Fruit fly (Drosophila melanogaster) whole organism, embryonic: ENCODE results near the gene Ppm1.

Experiments used
- ATbp ChIP-seq: fragments of 200-800 bp; sonication (Bioruptor generic); optimal IDR thresholded peaks from 2 replicates; lab custom pipeline; 2017; ENCODE audit warnings: missing biosample characterization, mild to moderate bottlenecking, missing genetic modification characterization, missing genetic modification reagents
- Asciz ChIP-seq: fragments of 200-800 bp; sonication (Bioruptor generic); optimal IDR thresholded peaks from 2 replicates; lab custom pipeline; 2017; ENCODE audit warnings: missing biosample characterization, mild to moderate bottlenecking, missing genetic modification characterization, missing genetic modification reagents
- CG11093 ChIP-seq: fragments of 200-800 bp; sonication (Bioruptor generic); IDR thresholded peaks from 3 replicates; pipeline ENCODE4 v1.3.6; 2022; ENCODE audit warnings: missing biosample characterization, missing genetic modification characterization
- CG11398 ChIP-seq: fragments of 200-800 bp; sonication (Bioruptor generic); optimal IDR thresholded peaks from 2 replicates; lab custom pipeline; 2016; ENCODE audit warnings: missing biosample characterization, missing genetic modification characterization
- CG12104 ChIP-seq: fragments of 200-800 bp; sonication (Bioruptor generic); optimal IDR thresholded peaks from 3 replicates; lab custom pipeline; 2016; ENCODE audit warnings: missing biosample characterization, missing genetic modification characterization
- CG12219 ChIP-seq: fragments of 200-800 bp; sonication (Bioruptor generic); optimal IDR thresholded peaks from 3 replicates; lab custom pipeline; 2018; ENCODE audit warnings: missing biosample characterization, mild to moderate bottlenecking, missing genetic modification characterization
- CG12391 ChIP-seq: fragments of 200-800 bp; sonication (Bioruptor generic); optimal IDR thresholded peaks from 3 replicates; lab custom pipeline; 2018; ENCODE audit warnings: missing biosample characterization, mild to moderate bottlenecking, missing genetic modification characterization, moderate library complexity
- CG12769 ChIP-seq: fragments of 200-800 bp; sonication (Bioruptor generic); optimal IDR thresholded peaks from 2 replicates; lab custom pipeline; 2019; ENCODE audit warnings: missing biosample characterization, mild to moderate bottlenecking, missing genetic modification characterization, moderate library complexity
- CG15601 ChIP-seq: fragments of 200-800 bp; sonication (Bioruptor generic); optimal IDR thresholded peaks from 3 replicates; lab custom pipeline; 2019; ENCODE audit warnings: missing biosample characterization, mild to moderate bottlenecking, missing genetic modification characterization, moderate library complexity
- CG17568 ChIP-seq: fragments of 200-800 bp; sonication (Bioruptor generic); optimal IDR thresholded peaks from 2 replicates; lab custom pipeline; 2018; ENCODE audit warnings: missing biosample characterization, mild to moderate bottlenecking, missing genetic modification characterization, moderate library complexity
- CG17802 ChIP-seq: fragments of 200-800 bp; sonication (Bioruptor generic); optimal IDR thresholded peaks from 2 replicates; lab custom pipeline; 2018; ENCODE audit warnings: missing biosample characterization, mild to moderate bottlenecking, missing genetic modification characterization, moderate library complexity
- CG17829 ChIP-seq: fragments of 200-800 bp; optimal IDR thresholded peaks from 2 replicates; lab custom pipeline; 2019; ENCODE audit warnings: missing biosample characterization, mild to moderate bottlenecking, missing genetic modification characterization, moderate library complexity
- CG30431 ChIP-seq: fragments of 200-800 bp; sonication (Bioruptor generic); optimal IDR thresholded peaks from 2 replicates; lab custom pipeline; 2017; ENCODE audit warnings: missing biosample characterization, missing genetic modification characterization
- CG6813 ChIP-seq: fragments of 200-800 bp; sonication (Bioruptor generic); optimal IDR thresholded peaks from 2 replicates; lab custom pipeline; 2017; ENCODE audit warnings: missing biosample characterization, missing genetic modification characterization, mild to moderate bottlenecking, moderate library complexity, missing genetic modification reagents
- Camta ChIP-seq: fragments of 200-800 bp; sonication (Bioruptor generic); optimal IDR thresholded peaks from 2 replicates; lab custom pipeline; 2016; ENCODE audit warnings: missing biosample characterization, missing genetic modification characterization
- CoRest ChIP-seq: fragments of 200-800 bp; sonication (Bioruptor generic); optimal IDR thresholded peaks from 3 replicates; lab custom pipeline; 2018; ENCODE audit warnings: missing biosample characterization, mild to moderate bottlenecking, missing genetic modification characterization, moderate library complexity
- Drgx ChIP-seq: fragments of 200-800 bp; sonication (Bioruptor generic); IDR thresholded peaks from 2 replicates; pipeline ENCODE4 v1.3.6; 2022; ENCODE audit warnings: missing biosample characterization, missing genetic modification characterization
- Ets65A ChIP-seq: fragments of 200-800 bp; sonication (Bioruptor generic); peaks from one replicate; lab custom pipeline; 2016; ENCODE audit warnings: missing biosample characterization, missing genetic modification characterization
- Fer2 ChIP-seq: fragments of 200-800 bp; sonication (Bioruptor generic); optimal IDR thresholded peaks from 2 replicates; lab custom pipeline; 2018; ENCODE audit warnings: missing biosample characterization, mild to moderate bottlenecking, missing genetic modification characterization, moderate library complexity
- Fer3 ChIP-seq: fragments of 200-800 bp; sonication (Bioruptor generic); optimal IDR thresholded peaks from 2 replicates; lab custom pipeline; 2018; ENCODE audit warnings: missing biosample characterization, mild to moderate bottlenecking, missing genetic modification characterization, moderate library complexity
- H15 ChIP-seq: fragments of 200-800 bp; sonication (Bioruptor generic); IDR thresholded peaks from 3 replicates; pipeline ENCODE4 v1.3.6; 2022; ENCODE audit warnings: missing biosample characterization, missing genetic modification characterization
- H2.0 ChIP-seq: fragments of 200-800 bp; sonication (Bioruptor generic); IDR thresholded peaks from 2 replicates; pipeline ENCODE4 v1.3.6; 2022; ENCODE audit warnings: missing biosample characterization, missing genetic modification characterization
- HLH3B ChIP-seq: fragments of 200-800 bp; sonication (Bioruptor generic); IDR thresholded peaks from 2 replicates; pipeline ENCODE4 v1.3.6; 2022; ENCODE audit warnings: missing biosample characterization, missing genetic modification characterization
- Mes4 ChIP-seq: fragments of 200-800 bp; sonication (Bioruptor generic); optimal IDR thresholded peaks from 2 replicates; lab custom pipeline; 2016; ENCODE audit warnings: missing biosample characterization, missing genetic modification characterization
- Nf-YC ChIP-seq: fragments of 200-800 bp; optimal IDR thresholded peaks from 3 replicates; lab custom pipeline; 2019; ENCODE audit warnings: missing biosample characterization, mild to moderate bottlenecking, missing genetic modification characterization, moderate library complexity
- Optix ChIP-seq: fragments of 200-800 bp; sonication (Bioruptor generic); IDR thresholded peaks from 3 replicates; pipeline ENCODE4 v1.3.6; 2022; ENCODE audit warnings: missing biosample characterization, missing genetic modification characterization
- Sin3A ChIP-seq: fragments of >200 bp; optimal IDR thresholded peaks from 2 replicates; lab custom pipeline; 2018
- Spps ChIP-seq: fragments of 200-800 bp; sonication (Bioruptor generic); optimal IDR thresholded peaks from 2 replicates; lab custom pipeline; 2018; ENCODE audit warnings: missing biosample characterization, mild to moderate bottlenecking, missing genetic modification characterization
- Sry-δ ChIP-seq: fragments of 200-800 bp; sonication (Bioruptor generic); optimal IDR thresholded peaks from 2 replicates; lab custom pipeline; 2016; ENCODE audit warnings: missing biosample characterization, missing genetic modification characterization
- Ssrp ChIP-seq: fragments of 200-800 bp; sonication (Bioruptor generic); optimal IDR thresholded peaks from 2 replicates; lab custom pipeline; 2018; ENCODE audit warnings: missing biosample characterization, mild to moderate bottlenecking, missing genetic modification characterization, moderate library complexity
- Vsx1 ChIP-seq: fragments of 200-800 bp; sonication (Bioruptor generic); optimal IDR thresholded peaks from 2 replicates; lab custom pipeline; 2017; ENCODE audit warnings: missing biosample characterization, mild to moderate bottlenecking, missing genetic modification characterization, missing genetic modification reagents
- bsh ChIP-seq, 2 experiments: fragments of 200-800 bp; sonication (Bioruptor generic); optimal IDR thresholded peaks; 2 replicates each; lab custom pipeline; 2017 to 2018; ENCODE audit warnings: mild to moderate bottlenecking in 2 of 2, missing biosample characterization in 2 of 2, missing genetic modification characterization in 2 of 2, moderate library complexity in 1 of 2
- chif ChIP-seq, 2 experiments: fragments of 200-800 bp; sonication (Bioruptor generic); optimal IDR thresholded peaks; 3 replicates each; lab custom pipeline; 2016; ENCODE audit warnings: missing biosample characterization in 2 of 2, missing genetic modification characterization in 2 of 2
- dm ChIP-seq: fragments of 200-800 bp; sonication (Bioruptor generic); optimal IDR thresholded peaks from 3 replicates; lab custom pipeline; 2016; ENCODE audit warnings: missing biosample characterization, missing genetic modification characterization
- emc ChIP-seq: fragments of 200-800 bp; sonication (Bioruptor generic); optimal IDR thresholded peaks from 2 replicates; lab custom pipeline; 2016; ENCODE audit warnings: missing biosample characterization, missing genetic modification characterization
- eyg ChIP-seq: fragments of 200-800 bp; sonication (Bioruptor generic); optimal IDR thresholded peaks from 3 replicates; lab custom pipeline; 2016; ENCODE audit warnings: missing biosample characterization, missing genetic modification characterization
- inv ChIP-seq: fragments of 200-800 bp; sonication (Bioruptor generic); IDR thresholded peaks from 2 replicates; pipeline ENCODE4 v1.3.6; 2022; ENCODE audit warnings: missing biosample characterization, missing genetic modification characterization; ENCODE audit not compliant: partially characterized antibody
- lov ChIP-seq, 2 experiments: fragments of 200-800 bp in 1 of 2; fragments of >200 bp in 1 of 2; sonication (Bioruptor generic) in 1 of 2; IDR thresholded peaks in 1 of 2; optimal IDR thresholded peaks in 1 of 2; 2 replicates in 1 of 2; 3 replicates in 1 of 2; pipeline versions ENCODE4 v1.3.6 to Lab custom; 2017 to 2022; ENCODE audit warnings: missing biosample characterization in 1 of 2, missing genetic modification characterization in 1 of 2
- nmo ChIP-seq: fragments of 200-800 bp; sonication (Bioruptor generic); optimal IDR thresholded peaks from 2 replicates; lab custom pipeline; 2018; ENCODE audit warnings: missing biosample characterization, mild to moderate bottlenecking, missing genetic modification characterization, moderate library complexity
- onecut ChIP-seq: fragments of 200-800 bp; sonication (Bioruptor generic); IDR thresholded peaks from 2 replicates; pipeline ENCODE4 v1.3.6; 2022; ENCODE audit warnings: missing biosample characterization, missing genetic modification characterization
- pan ChIP-seq, 4 experiments: fragments of >200 bp in 3 of 4; fragments of 200-800 bp in 1 of 4; sonication (Bioruptor generic) in 1 of 4; optimal IDR thresholded peaks in 3 of 4; IDR thresholded peaks in 1 of 4; 2 replicates each; pipeline versions ENCODE4 v1.3.6 to Lab custom; 2017 to 2022; ENCODE audit warnings: missing biosample characterization in 2 of 4, missing genetic modification characterization in 2 of 4, mixed read lengths in 1 of 4
- row ChIP-seq: fragments of 200-800 bp; sonication (Bioruptor generic); IDR thresholded peaks from 3 replicates; pipeline ENCODE4 v1.3.6; 2022; ENCODE audit warnings: missing biosample characterization, missing genetic modification characterization
- sisA ChIP-seq: fragments of 200-800 bp; sonication (Bioruptor generic); IDR thresholded peaks from 2 replicates; pipeline ENCODE4 v1.3.6; 2022; ENCODE audit warnings: missing biosample characterization, missing genetic modification characterization
- sqz ChIP-seq: fragments of 200-800 bp; sonication (Bioruptor generic); optimal IDR thresholded peaks from 3 replicates; lab custom pipeline; 2018; ENCODE audit warnings: missing biosample characterization, mild to moderate bottlenecking, missing genetic modification characterization
- sr ChIP-seq: fragments of 200-800 bp; sonication (Bioruptor generic); IDR thresholded peaks from 3 replicates; pipeline ENCODE4 v1.3.6; 2022; ENCODE audit warnings: missing biosample characterization, missing genetic modification characterization
- stc ChIP-seq: fragments of 200-800 bp; sonication (Bioruptor generic); IDR thresholded peaks from 2 replicates; pipeline ENCODE4 v1.3.6; 2022; ENCODE audit warnings: missing biosample characterization, missing genetic modification characterization
- toy ChIP-seq: fragments of 200-800 bp; sonication (Bioruptor generic); IDR thresholded peaks from 2 replicates; pipeline ENCODE4 v1.3.6; 2022; ENCODE audit warnings: missing biosample characterization, missing genetic modification characterization
- vfl ChIP-seq: fragments of 200-800 bp; sonication (Bioruptor generic); optimal IDR thresholded peaks from 2 replicates; lab custom pipeline; 2016; ENCODE audit warnings: missing biosample characterization, missing genetic modification characterization
- zf30C ChIP-seq: fragments of 200-800 bp; sonication (Bioruptor generic); optimal IDR thresholded peaks from 3 replicates; lab custom pipeline; 2018; ENCODE audit warnings: missing biosample characterization, mild to moderate bottlenecking, missing genetic modification characterization

Gene Ppm1

dm6 chr3L:565964-566627 lies 15.0 kb upstream of the Ppm1 start (continued):
- no peak for TF ChIP-seq lov (optimal IDR thresholded peaks at IDR 0.05; lab: Kevin White, UChicago)
- no peak for TF ChIP-seq lov (GFP tag; IDR thresholded peaks at IDR 0.05; lab: Robert Waterston, UW)
- no peak for TF ChIP-seq stc
- TF ChIP-seq CG12104, result no peak
- TF ChIP-seq nmo, result peak; percentile 56
- TF ChIP-seq vfl (GFP tag; lab: Kevin White, UChicago), result no peak
- TF ChIP-seq onecut, result peak; percentile 7; the same call in 1 of the 2 replicates
- TF ChIP-seq CoRest, result no peak
- TF ChIP-seq sr (GFP tag; lab: Robert Waterston, UW), result no peak
- TF ChIP-seq Ssrp (tag; lab: Kevin White, UChicago), result peak; percentile 51
- TF ChIP-seq CG11093 (GFP tag; lab: Robert Waterston, UW), result peak; percentile 45; the same call in 1 of the 3 replicates
- no peak for TF ChIP-seq pan (optimal IDR thresholded peaks at IDR 0.05; lab: Kevin White, UChicago)
- TF ChIP-seq pan (GFP tag; optimal IDR thresholded peaks at IDR 0.05 in 1 of 2, IDR thresholded peaks at IDR 0.05 in 1 of 2), result no peak
- TF ChIP-seq CG11398 (GFP tag; lab: Kevin White, UChicago), result no peak
- peak; percentile 2 for TF ChIP-seq CG17829 (tag; lab: Kevin White, UChicago)
- TF ChIP-seq Optix (GFP tag; lab: Robert Waterston, UW), result no peak
- peak; percentile 59 to 87 for TF ChIP-seq bsh (GFP tag; optimal IDR thresholded peaks at IDR 0.05; lab: Kevin White, UChicago)
- TF ChIP-seq emc (GFP tag; lab: Kevin White, UChicago), result no peak
- no peak for TF ChIP-seq Nf-YC
- TF ChIP-seq Mes4, result no peak
- peak; percentile 6 for TF ChIP-seq Spps (tag; lab: Kevin White, UChicago)
- no peak for TF ChIP-seq CG12219 (GFP tag; lab: Kevin White, UChicago)
- TF ChIP-seq sisA (GFP tag; lab: Robert Waterston, UW), result peak; percentile 30; the same call in 1 of the 2 replicates
- TF ChIP-seq CG12391 (tag; lab: Kevin White, UChicago), result peak; percentile 29
- no peak for TF ChIP-seq Sry-δ (GFP tag; lab: Kevin White, UChicago)
- no peak for TF ChIP-seq H15 (GFP tag; lab: Robert Waterston, UW)
- no peak for TF ChIP-seq HLH3B (GFP tag; lab: Robert Waterston, UW)
- no peak for TF ChIP-seq H2.0 (GFP tag; lab: Robert Waterston, UW)
- no peak for TF ChIP-seq Sin3A (lab: Kevin White, UChicago)
- TF ChIP-seq CG12769 (tag; lab: Kevin White, UChicago), result no peak
- TF ChIP-seq sqz (GFP tag; lab: Kevin White, UChicago), result no peak
- no peak for TF ChIP-seq Fer3 (tag; lab: Kevin White, UChicago)
- peak in 1 of 2 experiments; percentile 10 for TF ChIP-seq chif (GFP tag; optimal IDR thresholded peaks at IDR 0.05; lab: Kevin White, UChicago)
- TF ChIP-seq Vsx1 (GFP tag; lab: Kevin White, UChicago), result no peak
- no peak for TF ChIP-seq CG30431 (GFP tag; lab: Kevin White, UChicago)
- TF ChIP-seq eyg, result no peak
- no peak for TF ChIP-seq CG17568 (GFP tag; lab: Kevin White, UChicago)
- peak; percentile 46 for TF ChIP-seq Asciz (GFP tag; lab: Kevin White, UChicago)
- no peak for TF ChIP-seq inv (GFP tag; lab: Robert Waterston, UW)
- peak; percentile 5 for TF ChIP-seq CG6813 (GFP tag; lab: Kevin White, UChicago)
- no peak for TF ChIP-seq dm (GFP tag; lab: Kevin White, UChicago)
- TF ChIP-seq CG15601 (tag; lab: Kevin White, UChicago), result no peak
- peak; percentile 41 for TF ChIP-seq ATbp (GFP tag; lab: Kevin White, UChicago)
- TF ChIP-seq Camta, result no peak
- TF ChIP-seq zf30C (GFP tag; lab: Kevin White, UChicago), result peak; percentile 16
- peak; percentile 75 for TF ChIP-seq Drgx (GFP tag; lab: Robert Waterston, UW)
- no peak for TF ChIP-seq CG17802
- TF ChIP-seq toy, result no peak
- TF ChIP-seq Ets65A, result no peak
- no peak for TF ChIP-seq Fer2 (tag; lab: Kevin White, UChicago)
- 0 out of 3 replicates have a peak, but pooled peaks have one; percentile 14 for TF ChIP-seq row (GFP tag; lab: Robert Waterston, UW)
